Worm (Caenorhabditis elegans) whole organism, young adult: ENCODE data around the gene F26F12.4.

ENCODE experiments used
- attf-3 ChIP-seq: fragments of 200-800 bp; sonication (Bioruptor generic); conservative IDR thresholded peaks from 2 replicates; pipeline ENCODE4 v1.3.6; 2022; ENCODE audit warnings: missing genetic modification reagents, missing genetic modification characterization, missing compliant biosample characterization
- unc-130 ChIP-seq: sonication (generic microtip); optimal IDR thresholded peaks from 2 replicates; lab custom pipeline; 2016; ENCODE audit warnings: missing genetic modification reagents, missing genetic modification characterization, missing compliant biosample characterization

DNA sequence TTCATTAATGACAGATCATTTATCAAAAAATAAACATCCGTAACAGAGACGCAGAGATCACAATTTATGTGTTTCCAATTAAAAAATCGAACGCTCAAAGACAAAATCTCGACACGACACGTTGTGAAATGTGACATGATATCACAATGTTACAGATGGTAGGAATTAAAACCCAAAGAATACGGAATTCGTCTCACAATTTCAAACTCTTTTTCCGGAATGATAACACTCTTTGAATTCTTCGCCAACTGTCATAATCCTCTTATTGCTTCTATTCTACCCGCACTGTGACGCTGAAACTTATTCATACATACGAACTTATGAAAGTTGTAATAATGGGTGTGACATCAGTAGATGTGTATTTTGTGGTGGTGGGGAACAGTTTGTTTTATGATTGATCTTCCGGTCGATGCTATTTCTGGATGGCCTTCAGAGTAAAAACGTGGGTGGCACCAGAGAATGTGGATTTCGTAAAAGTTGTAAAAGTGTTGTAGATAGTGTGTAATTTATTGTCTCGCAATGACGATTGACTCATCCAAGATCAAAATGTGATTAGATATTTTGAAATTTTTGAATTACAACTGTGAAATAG, 52.6 kb downstream of the F26F12.4 start:
- no peak for TF ChIP-seq unc-130 (GFP tag; lab: Kevin White, UChicago)
- no peak for TF ChIP-seq attf-3 (GFP tag; lab: Robert Waterston, UW)
